Worm (Caenorhabditis elegans) whole organism, mixed stage, embryonic: ENCODE measurements around the gene fbxa-18.

Experiments
- hlh-1 ChIP-seq: fragments of 150-350 bp; optimal IDR thresholded peaks from 2 replicates; lab custom pipeline; 2014; ENCODE audit warnings: missing biosample characterization, missing genetic modification reagents, missing genetic modification characterization
- nhr-76 ChIP-seq: sonication (generic microtip); optimal IDR thresholded peaks from 2 replicates; lab custom pipeline; 2017; ENCODE audit warnings: missing biosample characterization, missing genetic modification characterization
- pha-4 ChIP-seq: fragments of 150-350 bp; optimal IDR thresholded peaks from 2 replicates; lab custom pipeline; 2018; ENCODE audit warnings: missing biosample characterization, missing genetic modification reagents, missing genetic modification characterization
- snpc-4 ChIP-seq: fragments of 150-350 bp; optimal IDR thresholded peaks from 2 replicates; lab custom pipeline; 2014; ENCODE audit warnings: missing biosample characterization, missing genetic modification characterization
- unc-39 ChIP-seq: fragments of 150-350 bp; optimal IDR thresholded peaks from 2 replicates; lab custom pipeline; 2014; ENCODE audit warnings: missing biosample characterization, missing genetic modification characterization
- ztf-11 ChIP-seq: fragments of 150-350 bp; optimal IDR thresholded peaks from 2 replicates; lab custom pipeline; 2014; ENCODE audit warnings: missing biosample characterization, missing genetic modification characterization

- TF ChIP-seq ztf-11 (tag; lab: Kevin White, UChicago), result no peak
- TF ChIP-seq unc-39 (tag; lab: Kevin White, UChicago), result no peak
- no peak for TF ChIP-seq nhr-76 (tag; lab: Kevin White, UChicago)
- no peak for TF ChIP-seq hlh-1 (tag; lab: Kevin White, UChicago)
- no peak for TF ChIP-seq snpc-4
- no peak for TF ChIP-seq pha-4
These were observed 42.3 kb upstream of the fbxa-18 start, which contains the start of gene cth-1 for ce11 chrV:16100103-16100730.
